Fruit fly (Drosophila melanogaster): ENCODE measurements around the gene dind.

- TF ChIP-seq fru (GFP tag; optimal IDR thresholded peaks at IDR 0.05) (no peak), N (GFP tag; optimal IDR thresholded peaks at IDR 0.05) (no peak), br (GFP tag; optimal IDR thresholded peaks at IDR 0.05) (no peak), HLH106 (tag; optimal IDR thresholded peaks at IDR 0.05) (no peak), Myc (optimal IDR thresholded peaks at IDR 0.05) (no peak), h (GFP tag; optimal IDR thresholded peaks at IDR 0.05) (no peak), Dfd (GFP tag; optimal IDR thresholded peaks at IDR 0.05) (no peak)
Observed at dm6 chr3R:18707492-18707891, 30.2 kb upstream of the dind start.
